Fruit fly (Drosophila melanogaster): ENCODE measurements around the gene mfr.

Gene mfr

DNA sequence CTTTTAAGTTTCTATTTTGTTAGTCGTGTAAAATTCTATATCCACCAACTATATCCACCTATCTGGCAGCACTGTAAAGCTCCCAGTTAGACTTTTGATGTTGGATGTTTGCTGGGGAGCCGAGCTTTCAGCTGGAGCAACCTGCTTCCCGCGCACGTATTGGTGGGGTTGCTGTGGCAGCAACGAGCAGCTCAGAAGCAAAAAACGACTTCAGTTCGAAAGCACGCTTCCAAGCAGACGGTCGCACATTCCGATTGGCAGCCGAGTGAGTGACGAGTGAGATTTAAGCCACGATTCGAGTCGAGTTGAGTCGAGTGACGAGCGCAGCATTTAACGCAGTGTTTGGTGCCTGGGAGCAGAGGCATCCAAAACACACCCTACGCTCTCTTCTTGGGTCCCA lies at the start of gene mfr, which contains the start of gene Tsp66E:
TSS of gene mfr (minus strand) at position 340 of the 400 bp plus-strand sequence.
TSS of gene Tsp66E (plus strand) at position 168 of the 400 bp plus-strand sequence.
- no peak for TF ChIP-seq noc (tag; optimal IDR thresholded peaks at IDR 0.05)

DNA sequence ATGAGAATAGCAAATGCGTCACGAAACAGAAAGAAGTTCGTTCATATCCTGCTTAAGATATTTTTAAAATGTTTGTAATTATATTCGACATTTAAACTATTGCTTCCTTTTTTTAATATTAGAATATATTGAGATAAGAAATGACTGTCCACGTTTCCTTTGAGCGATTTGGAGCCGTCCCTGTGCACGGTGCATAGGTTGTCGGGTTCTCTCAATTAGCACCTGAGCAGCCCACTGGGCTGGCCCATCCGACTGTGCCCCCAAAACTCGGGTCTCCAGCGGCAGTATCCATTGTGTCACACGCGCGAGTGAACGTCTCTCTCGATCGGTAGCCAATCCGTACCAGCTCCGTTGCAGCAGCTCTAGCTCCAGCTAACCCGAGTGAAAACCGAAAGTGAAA lies 46.1 kb upstream of the mfr start, which contains the start of gene CG13313:
TSS of gene CG13313 (plus strand) at position 301 of the 400 bp plus-strand sequence.
- TF ChIP-seq noc (tag; optimal IDR thresholded peaks at IDR 0.05) = no peak

DNA sequence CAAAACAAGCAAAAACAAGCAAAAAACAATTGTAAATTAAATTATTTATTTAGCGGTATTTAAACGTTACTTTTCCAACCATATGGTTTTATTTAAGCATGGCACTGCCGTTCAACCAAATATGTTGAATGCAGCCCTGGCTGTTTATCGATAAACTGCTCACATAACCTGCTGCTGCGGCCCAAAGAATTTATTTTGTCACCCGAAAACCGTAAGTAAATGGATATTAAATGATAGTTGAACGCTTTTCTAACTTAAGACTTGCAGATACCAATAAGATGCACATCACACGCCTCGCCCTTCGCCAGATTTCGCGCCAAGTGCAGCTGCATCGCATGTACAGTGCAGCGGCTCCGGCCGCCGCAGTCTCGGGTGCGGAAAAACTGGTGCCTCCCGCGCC lies 44.2 kb upstream of the mfr start, which contains the start of gene mRpL12:
TSS of gene mRpL12 (plus strand) at position 123 of the 400 bp plus-strand sequence.
- TF ChIP-seq noc (tag; optimal IDR thresholded peaks at IDR 0.05) = no peak

DNA sequence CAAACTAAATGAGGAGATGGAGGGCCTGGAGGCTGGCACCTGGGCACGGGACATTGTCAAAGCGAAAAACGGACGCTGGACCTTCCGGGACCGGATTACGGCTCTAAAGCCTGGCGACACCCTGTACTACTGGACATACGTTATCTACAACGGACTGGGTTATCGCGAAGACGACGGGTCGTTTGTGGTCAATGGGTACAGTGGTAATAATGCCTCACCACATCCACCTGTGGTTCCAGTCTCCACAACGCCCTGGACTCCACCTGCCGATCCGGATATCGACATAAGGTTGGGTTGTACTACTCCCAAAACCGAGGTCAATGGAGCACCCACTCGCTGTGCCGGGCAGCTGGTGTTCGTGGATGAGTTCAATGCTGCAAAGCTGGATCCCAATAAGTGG lies 42.7 kb upstream of the mfr start:
- TF ChIP-seq noc (tag; optimal IDR thresholded peaks at IDR 0.05) = no peak

DNA sequence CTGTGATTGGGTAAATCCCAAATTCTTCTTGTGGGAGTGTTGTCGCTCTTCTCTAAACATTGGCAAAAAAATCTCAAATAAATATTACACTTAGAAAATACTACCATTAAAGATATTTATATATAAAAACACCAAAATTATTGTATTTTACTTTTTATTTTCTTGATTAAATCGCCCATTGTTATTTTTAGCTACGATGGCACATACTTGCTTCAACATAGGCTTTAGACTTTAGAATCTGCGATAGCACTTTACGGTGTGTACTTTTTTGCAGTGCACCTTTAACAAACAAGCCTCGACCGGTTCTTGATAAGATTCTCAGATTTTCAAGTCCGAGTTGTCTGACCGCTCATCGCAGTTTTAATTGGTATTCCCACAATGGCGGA lies 42.2 kb upstream of the mfr start, which contains the start of gene GNBP3:
TSS of gene GNBP3 (plus strand) at position 374 of the 386 bp plus-strand sequence.
- peak; percentile 75 for TF ChIP-seq noc (tag; optimal IDR thresholded peaks at IDR 0.05)

DNA sequence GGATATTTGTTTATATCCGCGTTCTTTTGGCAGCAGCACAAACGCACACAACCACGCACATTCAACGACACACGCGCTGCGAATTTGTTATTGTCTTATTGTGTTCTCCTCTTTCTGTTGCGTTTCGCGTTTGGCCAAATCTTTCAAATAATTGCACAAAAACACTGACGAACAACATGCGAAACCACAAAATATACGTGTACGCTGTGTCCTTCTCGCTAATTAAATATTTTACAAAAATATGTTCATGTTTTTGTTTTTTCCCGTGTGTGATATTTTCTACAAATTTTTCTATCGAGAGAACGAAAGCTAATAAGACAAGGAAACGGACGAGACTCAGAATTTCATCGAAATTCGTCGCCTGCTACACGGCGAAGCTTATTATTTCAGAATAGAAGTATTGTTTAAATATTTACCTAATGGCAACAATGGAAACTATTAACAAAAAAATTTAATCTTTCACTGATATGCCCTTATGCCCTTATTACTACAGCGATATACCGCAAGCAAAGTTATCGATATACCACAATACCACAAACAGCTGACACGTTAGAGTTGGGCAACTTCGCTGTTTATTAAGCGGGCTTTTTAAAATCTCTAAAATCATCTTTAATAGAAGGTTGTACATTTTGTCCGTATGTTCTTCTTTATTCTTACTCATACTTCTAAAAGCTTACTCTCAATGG lies 41.6 kb upstream of the mfr start, which contains the start of the genes CG43783 and orb2:
TSS of gene CG43783 (minus strand) at position 311 of the 686 bp plus-strand sequence.
TSS of gene orb2 (minus strand) at position 502 of the 686 bp plus-strand sequence.
- no peak for TF ChIP-seq noc (tag; optimal IDR thresholded peaks at IDR 0.05)

DNA sequence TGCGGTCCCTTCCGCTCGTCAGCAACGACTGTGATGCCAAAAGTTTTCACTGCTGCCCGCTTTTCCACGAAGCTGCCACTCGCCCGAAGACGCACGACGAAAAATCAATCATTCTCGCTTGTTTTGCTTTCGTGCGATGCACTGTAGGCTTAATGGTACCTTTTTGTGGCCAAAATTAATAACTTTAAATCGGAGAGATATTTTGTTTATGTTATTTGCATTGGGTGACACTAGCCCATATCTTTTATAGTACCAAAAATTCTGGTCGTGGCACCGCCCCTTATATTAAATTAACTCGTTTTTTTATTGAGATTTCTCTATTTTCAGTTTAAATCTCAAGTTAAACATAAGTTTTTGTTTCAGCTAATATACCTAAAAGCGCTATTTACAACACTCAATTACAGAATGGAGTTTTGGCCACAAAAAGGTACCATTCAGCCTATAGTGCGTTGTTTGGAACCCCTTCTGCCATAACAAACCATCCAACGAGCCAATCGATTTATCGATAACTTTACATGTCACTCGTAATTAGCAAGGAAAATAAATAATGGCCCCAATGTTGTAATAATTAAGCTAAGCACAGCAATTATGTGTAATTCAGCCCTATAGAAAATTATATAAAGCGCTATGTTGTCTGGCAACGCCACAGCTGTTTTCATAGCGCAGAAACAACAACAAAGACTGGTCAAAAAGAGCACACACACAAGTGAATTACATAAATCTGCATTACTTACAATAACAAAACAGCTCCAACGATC lies 40.9 kb upstream of the mfr start:
- peak; percentile 39 for TF ChIP-seq noc (tag; optimal IDR thresholded peaks at IDR 0.05)

DNA sequence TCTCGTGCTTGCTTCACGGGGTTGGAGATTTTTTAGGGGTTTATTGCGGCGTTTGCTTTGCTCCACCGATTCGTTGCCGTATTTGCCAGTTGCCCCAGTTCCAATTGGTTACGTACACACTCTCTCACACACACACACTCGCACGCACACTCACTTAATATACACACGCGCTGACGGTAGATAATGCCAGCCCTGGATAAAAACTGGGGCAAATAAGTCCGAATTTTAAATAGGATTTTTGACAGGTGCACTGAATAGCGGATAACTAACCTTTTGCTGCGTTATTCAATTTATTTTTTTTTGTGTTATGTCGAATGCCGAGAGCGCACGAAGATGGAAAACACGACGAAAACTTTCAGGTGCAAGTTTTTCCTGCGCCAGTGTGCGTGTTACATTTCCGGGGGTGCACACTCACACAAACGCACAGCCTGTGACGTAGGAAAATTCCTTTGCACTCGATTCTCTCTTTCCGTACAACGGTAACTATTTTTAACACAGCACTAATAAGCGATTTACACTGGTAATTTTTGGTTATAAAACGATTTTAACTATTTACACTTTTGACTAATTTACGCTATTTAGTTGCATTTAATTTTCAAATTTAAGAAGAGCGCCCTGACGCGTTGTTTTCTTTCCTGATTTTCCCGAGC lies 40.2 kb upstream of the mfr start:
- no peak for TF ChIP-seq noc (tag; optimal IDR thresholded peaks at IDR 0.05)

DNA sequence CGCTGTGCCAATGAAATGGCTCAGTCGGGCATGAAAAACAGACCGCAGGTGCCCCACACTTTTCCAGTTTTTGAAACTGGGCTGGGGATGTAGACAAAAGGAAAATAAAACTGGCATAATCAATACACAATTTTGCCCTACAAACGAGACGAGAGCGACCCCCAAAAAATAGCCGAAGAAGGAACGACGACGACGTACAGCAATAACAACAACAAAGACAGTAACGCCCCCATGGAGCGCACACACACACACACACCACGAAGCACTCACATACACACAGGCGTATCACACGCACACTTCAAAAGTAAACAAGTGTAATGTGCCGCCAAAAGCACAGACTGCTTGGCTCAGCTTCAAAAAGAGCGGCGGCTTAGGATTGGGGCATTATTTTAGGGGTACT lies 39.0 kb upstream of the mfr start:
- TF ChIP-seq noc (tag; optimal IDR thresholded peaks at IDR 0.05) = no peak

DNA sequence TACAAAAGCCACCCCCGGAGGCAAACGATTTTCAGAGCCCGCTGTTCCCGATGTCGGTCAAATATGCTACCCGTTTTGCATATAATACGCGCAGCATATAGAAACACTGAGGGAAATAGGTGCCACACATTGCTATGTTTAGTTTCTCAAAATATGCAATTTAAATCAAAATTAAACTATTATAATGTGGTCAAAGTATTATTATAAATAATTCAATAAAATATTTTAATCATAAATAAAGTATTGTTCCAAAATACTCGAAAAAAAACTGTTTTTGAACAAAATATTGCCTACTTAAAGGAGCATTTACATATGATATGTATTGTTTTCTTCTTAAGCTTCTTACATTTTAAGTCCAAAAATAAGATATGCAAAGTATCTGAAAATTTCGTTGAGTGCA lies 38.5 kb upstream of the mfr start:
- no peak for TF ChIP-seq noc (tag; optimal IDR thresholded peaks at IDR 0.05)

DNA sequence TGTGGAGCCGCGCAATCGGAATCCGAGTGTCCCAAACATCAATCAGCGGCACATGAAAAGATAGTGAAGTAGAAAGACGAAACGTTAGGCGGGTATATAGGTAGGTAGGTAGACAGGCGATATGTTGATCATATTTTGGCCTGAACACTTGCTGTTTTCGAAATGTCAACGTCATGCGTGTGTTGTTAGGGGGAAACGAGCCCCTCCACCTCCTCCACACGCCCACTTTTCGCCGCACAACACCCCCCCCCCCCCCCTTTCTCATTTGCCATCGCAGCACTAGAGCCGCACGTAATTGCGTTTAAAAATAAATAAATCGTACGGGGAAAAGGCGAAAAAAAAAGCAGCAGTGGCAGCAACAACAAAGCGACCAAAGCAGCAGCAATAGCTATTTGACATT lies 37.4 kb upstream of the mfr start:
- TF ChIP-seq noc (tag; optimal IDR thresholded peaks at IDR 0.05) = no peak

DNA sequence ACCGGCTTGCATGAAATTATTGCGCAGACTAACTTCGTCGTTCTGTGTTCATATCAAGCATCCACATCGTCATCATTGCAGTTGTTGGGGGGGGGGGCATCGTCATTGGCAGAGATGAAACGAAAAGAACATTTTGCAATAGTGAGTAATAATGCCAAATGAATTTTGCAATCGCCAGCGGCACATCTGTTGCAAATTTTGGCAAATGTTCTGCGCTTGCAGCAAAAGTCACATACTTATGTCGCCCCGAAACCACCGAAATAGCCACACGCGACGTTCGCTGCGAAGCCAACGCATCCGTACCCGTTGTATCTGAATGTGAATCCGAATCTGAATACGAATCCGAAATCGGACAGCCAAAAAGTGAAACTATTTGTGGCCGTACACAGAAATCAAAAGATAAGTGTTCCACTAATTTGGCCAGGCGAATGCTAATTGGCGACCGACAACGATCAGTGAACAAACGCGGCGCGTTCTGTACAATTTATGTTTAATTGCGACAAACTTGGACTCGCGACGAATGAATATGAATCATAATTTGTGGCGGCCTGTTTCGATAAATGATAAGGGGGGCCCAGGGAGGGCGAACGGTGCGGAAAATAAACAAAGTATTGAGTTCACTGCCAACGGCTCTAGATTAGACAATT lies 35.5 kb upstream of the mfr start:
- no peak for TF ChIP-seq noc (tag; optimal IDR thresholded peaks at IDR 0.05)

DNA sequence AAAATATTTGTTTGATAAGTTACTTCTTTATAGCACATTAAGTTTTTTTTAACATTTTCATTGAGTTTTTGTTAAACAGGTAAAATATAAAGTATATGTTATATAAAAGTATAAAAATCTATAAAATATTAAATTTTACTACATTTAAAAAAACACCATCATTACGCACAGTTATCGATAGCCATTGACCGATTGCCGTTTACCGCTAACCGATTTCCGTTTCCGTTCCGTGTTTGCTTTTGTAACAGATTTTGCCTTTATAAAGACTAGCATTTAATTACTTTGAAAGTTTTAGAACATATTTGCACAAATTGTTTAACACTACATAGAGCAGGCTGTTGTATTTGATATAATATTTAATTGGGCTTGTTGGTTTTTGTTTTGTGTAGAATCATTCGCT lies 27.2 kb upstream of the mfr start:
- no peak for TF ChIP-seq noc (tag; optimal IDR thresholded peaks at IDR 0.05)

DNA sequence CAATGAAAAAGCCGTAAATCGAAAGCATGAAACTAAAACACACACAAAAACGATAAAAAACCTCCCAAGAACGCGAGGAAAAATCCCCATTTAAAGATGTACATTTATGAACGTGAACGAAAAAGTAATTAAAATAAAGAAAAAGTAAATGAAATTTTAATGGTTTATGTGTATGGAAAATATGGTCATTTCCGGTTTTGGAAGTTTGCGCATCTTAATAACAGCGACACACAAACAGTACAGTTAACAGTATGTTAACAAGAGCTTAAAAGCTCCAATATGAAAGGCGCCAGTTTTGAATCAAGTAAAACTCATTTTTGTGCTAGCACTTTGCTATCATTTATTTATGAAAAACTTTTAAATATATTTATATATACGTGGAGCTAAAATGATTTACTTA lies 19.4 kb upstream of the mfr start:
- no peak for TF ChIP-seq noc (tag; optimal IDR thresholded peaks at IDR 0.05)

DNA sequence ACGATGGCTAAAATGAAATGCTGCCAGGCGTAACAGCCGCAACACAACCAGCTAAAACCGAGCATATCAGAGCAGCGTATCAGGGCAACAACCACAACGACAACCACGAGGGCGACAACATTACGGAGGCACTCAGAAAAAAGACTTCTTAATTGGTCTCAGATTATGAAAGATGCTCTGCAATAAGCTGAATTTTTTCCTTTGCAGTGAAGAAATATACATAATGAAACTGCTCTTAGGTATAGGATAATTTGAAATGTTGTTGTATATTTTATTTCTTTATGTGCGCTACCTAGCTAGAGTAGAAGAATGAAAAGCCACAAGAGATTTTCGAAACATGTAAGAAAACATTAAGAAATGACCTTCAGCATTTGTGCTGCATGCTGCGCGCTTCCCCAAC lies 17.1 kb upstream of the mfr start:
- no peak for TF ChIP-seq noc (tag; optimal IDR thresholded peaks at IDR 0.05)

DNA sequence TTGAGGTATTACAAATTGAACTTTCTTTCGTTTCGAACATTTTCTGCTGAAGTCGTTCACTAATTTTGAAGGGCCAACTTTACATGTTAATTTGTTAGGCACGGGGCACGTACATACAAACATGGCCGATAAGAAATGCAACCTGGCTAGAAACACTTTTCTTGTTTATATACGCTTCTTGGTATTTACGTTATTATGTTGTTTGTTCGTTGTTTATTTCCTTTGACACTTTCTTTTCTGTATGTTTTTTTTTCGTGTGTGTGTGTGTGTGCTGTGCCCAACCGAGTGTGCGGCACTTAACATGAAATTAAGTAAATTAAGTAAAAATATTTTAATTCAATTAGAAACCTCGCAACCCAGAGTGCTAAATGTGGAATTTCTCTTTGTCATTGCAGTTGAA lies 13.2 kb upstream of the mfr start:
- TF ChIP-seq noc (tag; optimal IDR thresholded peaks at IDR 0.05) = no peak
